Worm (Caenorhabditis elegans): ENCODE results near the gene imph-1.

The imph-1 gene

DNA sequence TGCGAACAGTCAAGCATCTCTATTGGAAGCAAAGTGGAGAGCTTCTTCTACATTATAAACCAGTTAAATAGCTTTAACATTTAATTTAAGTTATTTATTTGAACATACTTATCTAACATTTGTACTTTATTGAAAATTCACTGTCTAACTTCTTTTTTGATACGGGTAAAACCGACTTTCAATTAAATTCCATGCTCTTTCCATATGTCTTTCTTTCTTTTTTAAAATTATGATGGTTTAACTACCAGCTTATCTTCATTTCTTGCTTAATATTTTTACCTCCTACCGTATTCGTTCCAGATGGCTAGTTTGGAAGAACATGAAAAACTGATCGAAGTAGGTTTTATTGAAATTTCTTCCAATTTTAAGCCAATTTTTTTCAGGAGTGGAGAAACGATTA lies 28.1 kb downstream of the imph-1 start, which contains the start of gene F35G12.12:
Gene F35G12.12, plus strand, starts transcription at position 301 of the 400 bp plus-strand sequence.
- TF ChIP-seq nhr-43 (tag; optimal IDR thresholded peaks at IDR 0.05; ENCODE audit: poor library complexity, severe bottlenecking) (no peak), ceh-9 (tag; optimal IDR thresholded peaks at IDR 0.05) (no peak), snpc-4 (tag; optimal IDR thresholded peaks at IDR 0.05) (no peak), pqm-1 (tag; optimal IDR thresholded peaks at IDR 0.05) (no peak), egl-5 (tag; optimal IDR thresholded peaks at IDR 0.05) (no peak), tbx-2 (tag; optimal IDR thresholded peaks at IDR 0.05) (no peak), lsy-12 (tag; optimal IDR thresholded peaks at IDR 0.05) (no peak), nhr-25 (tag; optimal IDR thresholded peaks at IDR 0.05) (no peak), elt-2 (tag; optimal IDR thresholded peaks at IDR 0.05) (no peak), nhr-23 (tag; optimal IDR thresholded peaks at IDR 0.05) (no peak), ama-1 (optimal IDR thresholded peaks at IDR 0.05) (no peak), fkh-2 (tag; optimal IDR thresholded peaks at IDR 0.05) (no peak), fos-1 (tag; optimal IDR thresholded peaks at IDR 0.05) (no peak), elt-3 (tag; optimal IDR thresholded peaks at IDR 0.05) (no peak)

DNA sequence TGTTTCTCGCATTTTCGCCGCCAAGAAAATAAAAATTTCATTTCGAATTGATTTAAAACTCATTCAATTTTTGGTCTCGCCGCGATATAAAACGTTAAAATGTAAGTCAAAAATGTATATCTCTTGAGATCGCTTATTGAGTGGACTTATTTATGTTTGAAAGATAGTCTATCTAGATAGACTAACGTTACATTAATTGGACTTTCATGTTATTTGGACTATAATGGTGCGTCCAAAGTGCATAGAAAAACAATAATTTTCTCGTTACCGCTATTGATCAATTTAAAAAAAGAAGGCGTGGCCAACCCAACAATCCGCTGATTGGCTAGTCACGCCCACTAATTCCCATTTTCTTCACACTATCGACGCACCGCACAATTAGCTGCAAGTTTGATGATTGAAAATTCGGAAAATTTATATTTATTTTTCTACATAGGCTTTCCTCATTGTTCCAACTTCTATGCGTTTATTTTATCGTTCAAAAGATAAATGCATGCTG lies 30.7 kb downstream of the imph-1 start, which contains the start of gene F35G12.5:
Gene F35G12.5, plus strand, starts transcription at position 51 of the 499 bp plus-strand sequence.
- TF ChIP-seq elt-3 (tag; optimal IDR thresholded peaks at IDR 0.05) (no peak), sea-2 (GFP tag; optimal IDR thresholded peaks at IDR 0.05) (no peak), nhr-25 (tag; optimal IDR thresholded peaks at IDR 0.05) (no peak), nfya-1 (tag; optimal IDR thresholded peaks at IDR 0.05; ENCODE audit: insufficient read depth) (peak; percentile 97), nhr-237 (tag; optimal IDR thresholded peaks at IDR 0.05) (no peak)

DNA sequence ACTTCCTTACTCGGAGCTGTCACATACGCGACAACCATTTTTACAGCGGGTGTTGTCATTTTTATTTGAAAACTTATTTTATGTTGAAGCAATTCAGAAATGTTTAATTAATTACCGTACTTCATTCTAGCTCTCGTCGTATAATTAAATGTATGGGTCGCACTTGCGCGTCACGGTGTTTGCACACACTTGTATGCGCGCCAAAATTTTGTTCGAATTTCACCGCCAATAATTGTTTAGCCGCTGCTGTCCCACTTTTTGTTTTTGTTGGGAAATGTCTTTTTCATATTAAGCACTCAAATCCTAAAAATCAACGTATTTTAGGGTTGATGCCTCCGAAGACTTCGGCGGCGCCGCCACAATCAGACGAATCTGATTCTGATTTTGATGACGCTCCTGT lies 33.8 kb downstream of the imph-1 start, which contains the start of the genes F35G12.7 and smc-4:
Gene F35G12.7, minus strand, starts transcription at position 154 of the 400 bp plus-strand sequence.
Gene smc-4, plus strand, starts transcription at position 325 of the 400 bp plus-strand sequence.
- no peak for TF ChIP-seq aly-2 (tag; optimal IDR thresholded peaks at IDR 0.05)
- peak; percentile 32 for TF ChIP-seq nhr-25 (tag; optimal IDR thresholded peaks at IDR 0.05)
- no peak for TF ChIP-seq nhr-76 (tag; optimal IDR thresholded peaks at IDR 0.05)
- TF ChIP-seq ceh-16 (tag; optimal IDR thresholded peaks at IDR 0.05) = no peak
- peak; percentile 26 for TF ChIP-seq lin-15B (tag; optimal IDR thresholded peaks at IDR 0.05)
- TF ChIP-seq jun-1 (tag; optimal IDR thresholded peaks at IDR 0.05) = no peak
- peak; percentile 25 for TF ChIP-seq elt-2 (tag; optimal IDR thresholded peaks at IDR 0.05)
- TF ChIP-seq nfya-1 (tag; optimal IDR thresholded peaks at IDR 0.05; ENCODE audit: insufficient read depth) = peak; percentile 90
- TF ChIP-seq pha-4 (tag; optimal IDR thresholded peaks at IDR 0.05) = peak; percentile 73
- no peak for TF ChIP-seq snpc-4 (tag; optimal IDR thresholded peaks at IDR 0.05)
- peak; percentile 73 for TF ChIP-seq nhr-23 (tag; optimal IDR thresholded peaks at IDR 0.05)
- TF ChIP-seq ceh-28 (tag; optimal IDR thresholded peaks at IDR 0.05) = peak; percentile 9
- TF ChIP-seq lsy-12 (tag; optimal IDR thresholded peaks at IDR 0.05) = no peak
- TF ChIP-seq elt-1 (tag; optimal IDR thresholded peaks at IDR 0.05) = no peak
- TF ChIP-seq nhr-12 (tag; optimal IDR thresholded peaks at IDR 0.05) = no peak
- TF ChIP-seq pqm-1 (tag; optimal IDR thresholded peaks at IDR 0.05) = no peak

- TF ChIP-seq ZK546.5 (tag; optimal IDR thresholded peaks at IDR 0.05) (no peak), nhr-25 (tag; optimal IDR thresholded peaks at IDR 0.05) (no peak), ceh-28 (tag; optimal IDR thresholded peaks at IDR 0.05) (no peak), skn-1 (tag; optimal IDR thresholded peaks at IDR 0.05) (no peak), daf-12 (tag; optimal IDR thresholded peaks at IDR 0.05) (no peak), fos-1 (tag; optimal IDR thresholded peaks at IDR 0.05) (no peak), zag-1 (tag; optimal IDR thresholded peaks at IDR 0.05) (no peak), snpc-4 (tag; optimal IDR thresholded peaks at IDR 0.05) (no peak), unc-39 (tag; optimal IDR thresholded peaks at IDR 0.05) (no peak), ztf-4 (tag; optimal IDR thresholded peaks at IDR 0.05) (no peak), lin-15B (tag; optimal IDR thresholded peaks at IDR 0.05) (no peak), nfya-1 (tag; optimal IDR thresholded peaks at IDR 0.05; ENCODE audit: insufficient read depth) (no peak)
Measured at ce11 chrIII:4593098-4593697, 39.8 kb downstream of the imph-1 start, which contains the start of gene erh-2. Gene erh-2, plus strand, starts transcription at chrIII:4593231.

ce11 chrIII:4594324-4594723 lies 40.9 kb downstream of the imph-1 start, which contains the start of gene apc-11:
Gene apc-11, minus strand, starts transcription at chrIII:4594424.
- TF ChIP-seq lin-39 (tag; optimal IDR thresholded peaks at IDR 0.05) = no peak
- no peak for TF ChIP-seq ceh-28 (tag; optimal IDR thresholded peaks at IDR 0.05)
- no peak for TF ChIP-seq egl-5 (tag; optimal IDR thresholded peaks at IDR 0.05)
- TF ChIP-seq ztf-11 (tag; optimal IDR thresholded peaks at IDR 0.05) = no peak
- no peak for TF ChIP-seq fkh-10 (GFP tag; optimal IDR thresholded peaks at IDR 0.05)
- no peak for TF ChIP-seq pha-4 (tag; optimal IDR thresholded peaks at IDR 0.05)
- TF ChIP-seq nhr-25 (tag; optimal IDR thresholded peaks at IDR 0.05) = no peak
- no peak for TF ChIP-seq lsy-12 (tag; optimal IDR thresholded peaks at IDR 0.05)
- TF ChIP-seq nhr-23 (tag; optimal IDR thresholded peaks at IDR 0.05) = no peak
- no peak for TF ChIP-seq nhr-11 (tag; optimal IDR thresholded peaks at IDR 0.05)
- no peak for TF ChIP-seq lin-15B (tag; optimal IDR thresholded peaks at IDR 0.05)
- no peak for TF ChIP-seq ZK546.5 (tag; optimal IDR thresholded peaks at IDR 0.05)
- no peak for TF ChIP-seq mdl-1 (tag; optimal IDR thresholded peaks at IDR 0.05)
- no peak for TF ChIP-seq nhr-77 (tag; optimal IDR thresholded peaks at IDR 0.05)

All from whole organism, L3 larva.